Fruit fly (Drosophila melanogaster) whole organism, embryonic: ENCODE data around the gene RfC4.
A peak's percentile ranks its signal among the peaks of the same experiment; 100 is the strongest.

Source experiments
- C15 ChIP-seq: fragments of 200-800 bp; sonication (Bioruptor generic); IDR thresholded peaks from 3 replicates; pipeline ENCODE4 v1.3.6; 2022; ENCODE audit warnings: missing biosample characterization, missing genetic modification characterization
- CG10431 ChIP-seq: fragments of 200-800 bp; sonication (Bioruptor generic); optimal IDR thresholded peaks from 3 replicates; lab custom pipeline; 2018; ENCODE audit warnings: missing biosample characterization, mild to moderate bottlenecking, missing genetic modification characterization
- CG10565 ChIP-seq: fragments of 200-800 bp; sonication (Bioruptor generic); optimal IDR thresholded peaks from 3 replicates; lab custom pipeline; 2016; ENCODE audit warnings: missing biosample characterization, mild to moderate bottlenecking, missing genetic modification characterization
- CG1529 ChIP-seq: fragments of 200-800 bp; sonication (Bioruptor generic); optimal IDR thresholded peaks from 3 replicates; lab custom pipeline; 2018; ENCODE audit warnings: missing biosample characterization, missing genetic modification characterization
- CG15514 ChIP-seq: fragments of 200-800 bp; sonication (Bioruptor generic); optimal IDR thresholded peaks from 3 replicates; lab custom pipeline; 2017; ENCODE audit warnings: missing biosample characterization, missing genetic modification characterization, mild to moderate bottlenecking, moderate library complexity, missing genetic modification reagents
- CG17359 ChIP-seq: fragments of 200-800 bp; sonication (Bioruptor generic); optimal IDR thresholded peaks from 3 replicates; lab custom pipeline; 2018; ENCODE audit warnings: missing biosample characterization, mild to moderate bottlenecking, missing genetic modification characterization, moderate library complexity
- CG18011 ChIP-seq: fragments of 200-800 bp; sonication (Bioruptor generic); optimal IDR thresholded peaks from 2 replicates; lab custom pipeline; 2017; ENCODE audit warnings: missing biosample characterization, missing genetic modification characterization, mild to moderate bottlenecking, moderate library complexity, missing genotype
- CG2129 ChIP-seq: fragments of 200-800 bp; sonication (Bioruptor generic); IDR thresholded peaks from 2 replicates; pipeline ENCODE4 v1.3.6; 2022; ENCODE audit warnings: missing biosample characterization, missing genetic modification characterization; ENCODE audit not compliant: partially characterized antibody
- CG31388 ChIP-seq: fragments of 200-800 bp; sonication (Bioruptor generic); optimal IDR thresholded peaks from 2 replicates; lab custom pipeline; 2016; ENCODE audit warnings: missing biosample characterization, missing genetic modification characterization
- CG32532 ChIP-seq: fragments of 200-800 bp; sonication (Bioruptor generic); IDR thresholded peaks from 2 replicates; pipeline ENCODE4 v1.3.6; 2022; ENCODE audit warnings: missing biosample characterization, missing genetic modification characterization
- CG32772 ChIP-seq: fragments of 200-800 bp; sonication (Bioruptor generic); IDR thresholded peaks from 2 replicates; pipeline ENCODE4 v1.3.6; 2022; ENCODE audit warnings: missing biosample characterization, missing genetic modification characterization
- CG3281 ChIP-seq: fragments of 200-800 bp; sonication (Bioruptor generic); optimal IDR thresholded peaks from 3 replicates; lab custom pipeline; 2017; ENCODE audit warnings: missing biosample characterization, mild to moderate bottlenecking, missing genetic modification characterization
- CG3838 ChIP-seq: fragments of 200-800 bp; sonication (Bioruptor generic); optimal IDR thresholded peaks from 3 replicates; lab custom pipeline; 2016; ENCODE audit warnings: missing biosample characterization, missing genetic modification characterization
- CG4820 ChIP-seq: fragments of 200-800 bp; sonication (Bioruptor generic); optimal IDR thresholded peaks from 3 replicates; lab custom pipeline; 2016; ENCODE audit warnings: missing biosample characterization, missing genetic modification characterization
- CG6791 ChIP-seq: fragments of 200-800 bp; sonication (Bioruptor generic); IDR thresholded peaks from 3 replicates; pipeline ENCODE4 v1.3.6; 2022; ENCODE audit warnings: missing biosample characterization, missing genetic modification characterization; ENCODE audit not compliant: partially characterized antibody
- CG7271 ChIP-seq: fragments of 200-800 bp; sonication (Bioruptor generic); optimal IDR thresholded peaks from 2 replicates; lab custom pipeline; 2018; ENCODE audit warnings: missing biosample characterization, mild to moderate bottlenecking, missing genetic modification characterization, moderate library complexity
- CG7372 ChIP-seq: fragments of 200-800 bp; sonication (Bioruptor generic); IDR thresholded peaks from 2 replicates; pipeline ENCODE4 v1.3.6; 2022; ENCODE audit warnings: missing biosample characterization, missing genetic modification characterization
- CG7839 ChIP-seq: fragments of 200-800 bp; sonication (Bioruptor generic); optimal IDR thresholded peaks from 3 replicates; lab custom pipeline; 2018; ENCODE audit warnings: missing biosample characterization, mild to moderate bottlenecking, missing genetic modification characterization, moderate library complexity
- CG7987 ChIP-seq: fragments of 200-800 bp; sonication (Bioruptor generic); optimal IDR thresholded peaks from 2 replicates; lab custom pipeline; 2018; ENCODE audit warnings: missing biosample characterization, mild to moderate bottlenecking, missing genetic modification characterization, moderate library complexity
- CG8944 ChIP-seq: fragments of 200-800 bp; sonication (Bioruptor generic); optimal IDR thresholded peaks from 3 replicates; lab custom pipeline; 2016; ENCODE audit warnings: missing biosample characterization, missing genetic modification characterization
- CG9817 ChIP-seq: fragments of 200-800 bp; sonication (Bioruptor generic); optimal IDR thresholded peaks from 2 replicates; lab custom pipeline; 2018; ENCODE audit warnings: missing biosample characterization, mild to moderate bottlenecking, missing genetic modification characterization, moderate library complexity
- D19B ChIP-seq: fragments of 200-800 bp; sonication (Bioruptor generic); optimal IDR thresholded peaks from 2 replicates; lab custom pipeline; 2017; ENCODE audit warnings: missing biosample characterization, mild to moderate bottlenecking, missing genetic modification characterization
- Dll ChIP-seq: fragments of 200-800 bp; sonication (Bioruptor generic); IDR thresholded peaks from 4 replicates; pipeline ENCODE4 v1.3.6; 2022; ENCODE audit warnings: missing biosample characterization, missing genetic modification characterization; ENCODE audit not compliant: partially characterized antibody
- HLH3B ChIP-seq: fragments of 200-800 bp; sonication (Bioruptor generic); IDR thresholded peaks from 2 replicates; pipeline ENCODE4 v1.3.6; 2022; ENCODE audit warnings: missing biosample characterization, missing genetic modification characterization
- HLH54F ChIP-seq: fragments of 200-800 bp; sonication (Bioruptor generic); optimal IDR thresholded peaks from 3 replicates; lab custom pipeline; 2016; ENCODE audit warnings: missing biosample characterization, missing genetic modification characterization
- Hr3 ChIP-seq: fragments of 200-800 bp; sonication (Bioruptor generic); optimal IDR thresholded peaks from 3 replicates; lab custom pipeline; 2016; ENCODE audit warnings: missing biosample characterization, missing genetic modification characterization
- Hr51 ChIP-seq, 2 experiments: fragments of 200-800 bp; sonication (Bioruptor generic); optimal IDR thresholded peaks; 2 replicates in 1 of 2; 3 replicates in 1 of 2; lab custom pipeline; 2016 to 2018; ENCODE audit warnings: missing biosample characterization in 2 of 2, missing genetic modification characterization in 2 of 2, mild to moderate bottlenecking in 1 of 2, moderate library complexity in 1 of 2
- Hsf ChIP-seq: fragments of 200-800 bp; sonication (Bioruptor generic); optimal IDR thresholded peaks from 3 replicates; lab custom pipeline; 2016; ENCODE audit warnings: missing biosample characterization, missing genetic modification characterization
- Mad ChIP-seq: fragments of 200-800 bp; sonication (Bioruptor generic); optimal IDR thresholded peaks from 2 replicates; lab custom pipeline; 2016; ENCODE audit warnings: missing biosample characterization, missing genetic modification characterization
- Nf-YB ChIP-seq: fragments of 200-800 bp; sonication (Bioruptor generic); optimal IDR thresholded peaks from 3 replicates; lab custom pipeline; 2019; ENCODE audit warnings: missing biosample characterization, mild to moderate bottlenecking, missing genetic modification characterization, moderate library complexity
- Ptx1 ChIP-seq: fragments of 200-800 bp; sonication (Bioruptor generic); IDR thresholded peaks from 2 replicates; pipeline ENCODE4 v1.3.6; 2022; ENCODE audit warnings: missing biosample characterization, missing genetic modification characterization
- Side ChIP-seq: fragments of 200-800 bp; sonication (Bioruptor generic); optimal IDR thresholded peaks from 2 replicates; lab custom pipeline; 2016; ENCODE audit warnings: missing biosample characterization, missing genetic modification characterization
- ash1 ChIP-seq: fragments of 200-800 bp; sonication (Bioruptor generic); optimal IDR thresholded peaks from 2 replicates; lab custom pipeline; 2018; ENCODE audit warnings: missing biosample characterization, mild to moderate bottlenecking, missing genetic modification characterization
- bab2 ChIP-seq: fragments of 200-800 bp; sonication (Bioruptor generic); optimal IDR thresholded peaks from 2 replicates; lab custom pipeline; 2016; ENCODE audit warnings: missing biosample characterization, missing genetic modification characterization
- cad ChIP-seq: fragments of >200 bp; optimal IDR thresholded peaks from 2 replicates; lab custom pipeline; 2017; ENCODE audit warnings: missing biosample characterization, missing genetic modification characterization
- cwo ChIP-seq: fragments of 200-800 bp; sonication (Bioruptor generic); optimal IDR thresholded peaks from 3 replicates; lab custom pipeline; 2017; ENCODE audit warnings: missing biosample characterization, missing genetic modification characterization, mild to moderate bottlenecking, moderate library complexity, missing genetic modification reagents
- dm ChIP-seq: fragments of 200-800 bp; sonication (Bioruptor generic); optimal IDR thresholded peaks from 3 replicates; lab custom pipeline; 2016; ENCODE audit warnings: missing biosample characterization, missing genetic modification characterization
- dmrt99B ChIP-seq: fragments of 200-800 bp; sonication (Bioruptor generic); optimal IDR thresholded peaks from 2 replicates; lab custom pipeline; 2018; ENCODE audit warnings: missing biosample characterization, mild to moderate bottlenecking, missing genetic modification characterization, moderate library complexity
- eve ChIP-seq, 2 experiments: fragments of >200 bp; optimal IDR thresholded peaks; 2 replicates each; lab custom pipeline; 2017; ENCODE audit warnings: missing biosample characterization in 2 of 2, missing genetic modification characterization in 2 of 2
- exex ChIP-seq: fragments of 200-800 bp; sonication (Bioruptor generic); optimal IDR thresholded peaks from 4 replicates; lab custom pipeline; 2018; ENCODE audit warnings: missing biosample characterization, mild to moderate bottlenecking, missing genetic modification characterization, moderate library complexity
- ftz-f1 ChIP-seq: fragments of 200-800 bp; sonication (Bioruptor generic); optimal IDR thresholded peaks from 2 replicates; lab custom pipeline; 2016; ENCODE audit warnings: missing biosample characterization, missing genetic modification characterization
- insv ChIP-seq, 2 experiments: fragments of 200-800 bp; sonication (Bioruptor generic); optimal IDR thresholded peaks; 3 replicates each; lab custom pipeline; 2016 to 2018; ENCODE audit warnings: missing biosample characterization in 2 of 2, missing genetic modification characterization in 2 of 2
- lilli ChIP-seq: fragments of 200-800 bp; sonication (Bioruptor generic); optimal IDR thresholded peaks from 3 replicates; lab custom pipeline; 2016; ENCODE audit warnings: missing biosample characterization, missing genetic modification characterization
- pnt ChIP-seq: fragments of 200-800 bp; sonication (Bioruptor generic); optimal IDR thresholded peaks from 3 replicates; lab custom pipeline; 2016; ENCODE audit warnings: missing biosample characterization, missing genetic modification characterization
- pum ChIP-seq: fragments of 200-800 bp; sonication (Bioruptor generic); optimal IDR thresholded peaks from 2 replicates; lab custom pipeline; 2016; ENCODE audit warnings: missing biosample characterization, missing genetic modification characterization
- row ChIP-seq: fragments of 200-800 bp; sonication (Bioruptor generic); IDR thresholded peaks from 3 replicates; pipeline ENCODE4 v1.3.6; 2022; ENCODE audit warnings: missing biosample characterization, missing genetic modification characterization
- salm ChIP-seq: fragments of 200-800 bp; sonication (Bioruptor generic); optimal IDR thresholded peaks from 2 replicates; lab custom pipeline; 2018; ENCODE audit warnings: missing biosample characterization, mild to moderate bottlenecking, missing genetic modification characterization
- sqz ChIP-seq: fragments of 200-800 bp; sonication (Bioruptor generic); optimal IDR thresholded peaks from 3 replicates; lab custom pipeline; 2018; ENCODE audit warnings: missing biosample characterization, mild to moderate bottlenecking, missing genetic modification characterization
- zen ChIP-seq: fragments of 200-800 bp; sonication (Bioruptor generic); optimal IDR thresholded peaks from 3 replicates; lab custom pipeline; 2018; ENCODE audit warnings: missing biosample characterization, mild to moderate bottlenecking, missing genetic modification characterization, moderate library complexity

Gene RfC4

dm6 chr3L:4133724-4134678 lies 1.8 kb downstream of the RfC4 start, which contains the start of gene ens (continued):
- TF ChIP-seq CG10431 (GFP tag; lab: Kevin White, UChicago) (peak; percentile 45), CG3838 (GFP tag; lab: Kevin White, UChicago) (no peak), C15 (no peak), CG2129 (no peak), dmrt99B (tag; lab: Kevin White, UChicago) (no peak), eve (GFP tag; optimal IDR thresholded peaks at IDR 0.05; lab: Kevin White, UChicago) (no peak), Dll (GFP tag; lab: Robert Waterston, UW) (no peak), CG7372 (GFP tag; lab: Robert Waterston, UW) (no peak), Ptx1 (GFP tag; lab: Robert Waterston, UW) (no peak), exex (tag; lab: Kevin White, UChicago) (no peak), Nf-YB (GFP tag; lab: Kevin White, UChicago) (no peak), HLH54F (GFP tag; lab: Kevin White, UChicago) (no peak), Mad (GFP tag; lab: Kevin White, UChicago) (no peak), CG3281 (GFP tag; lab: Kevin White, UChicago) (no peak), row (no peak), CG31388 (GFP tag; lab: Kevin White, UChicago) (no peak), CG15514 (GFP tag; lab: Kevin White, UChicago) (peak; percentile 44), HLH3B (no peak), CG32532 (GFP tag; lab: Robert Waterston, UW) (no peak), salm (tag; lab: Kevin White, UChicago) (peak; percentile 24), Side (GFP tag; lab: Kevin White, UChicago) (no peak), pum (GFP tag; lab: Kevin White, UChicago) (no peak), dm (GFP tag; lab: Kevin White, UChicago) (peak; percentile 34), ash1 (GFP tag; lab: Kevin White, UChicago) (no peak), CG10565 (no peak), cwo (GFP tag; lab: Kevin White, UChicago) (no peak), CG8944 (no peak), sqz (GFP tag; lab: Kevin White, UChicago) (peak; percentile 79), cad (GFP tag; lab: Kevin White, UChicago) (no peak), CG7271 (tag; lab: Kevin White, UChicago) (no peak), CG6791 (GFP tag; lab: Robert Waterston, UW) (no peak), CG4820 (GFP tag; lab: Kevin White, UChicago) (no peak), CG18011 (GFP tag; lab: Kevin White, UChicago) (no peak), Hr51 (GFP tag; optimal IDR thresholded peaks at IDR 0.05; lab: Kevin White, UChicago) (no peak), CG17359 (tag; lab: Kevin White, UChicago) (no peak), CG32772 (GFP tag; lab: Robert Waterston, UW) (no peak), CG7987 (GFP tag; lab: Kevin White, UChicago) (no peak), Hr3 (GFP tag; lab: Kevin White, UChicago) (no peak), CG1529 (GFP tag; lab: Kevin White, UChicago) (no peak), CG9817 (no peak), ftz-f1 (GFP tag; lab: Kevin White, UChicago) (no peak), D19B (no peak), Hsf (GFP tag; lab: Kevin White, UChicago) (no peak), CG7839 (tag; lab: Kevin White, UChicago) (no peak), pnt (GFP tag; lab: Kevin White, UChicago) (no peak), zen (tag; lab: Kevin White, UChicago) (no peak), insv (GFP tag; optimal IDR thresholded peaks at IDR 0.05; lab: Kevin White, UChicago) (peak in 1 of 2 experiments; percentile 52), bab2 (no peak), lilli (GFP tag; lab: Kevin White, UChicago) (no peak)
